Worm (Caenorhabditis elegans): Measurements from ENCODE around the gene mig-32.

Gene mig-32

DNA sequence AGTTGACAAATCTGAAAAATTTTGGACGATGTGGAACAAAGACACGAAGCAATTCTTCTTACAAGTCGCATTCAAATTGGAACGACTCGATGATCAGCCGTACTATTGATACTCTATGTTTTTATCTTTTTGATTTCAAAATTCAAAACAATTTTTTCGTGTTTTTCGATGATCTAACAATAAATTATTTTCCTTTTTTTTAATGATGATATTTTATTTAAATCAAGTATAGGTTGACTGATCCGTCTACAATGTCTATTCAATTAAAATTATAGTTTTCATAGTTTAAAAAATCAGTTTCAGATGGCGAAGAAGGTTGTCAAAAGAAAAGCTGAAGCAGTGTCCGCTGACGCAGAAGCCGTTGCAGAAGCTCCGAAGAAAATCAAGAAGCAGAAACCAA is 6.9 kb downstream of the mig-32 start, which contains the start of gene rbm-34:
Gene rbm-34 (plus strand): TSS at position 301 of the 400 bp plus-strand sequence.
- TF ChIP-seq odd-2 (tag; optimal IDR thresholded peaks at IDR 0.05) (no peak), hlh-30 (tag; optimal IDR thresholded peaks at IDR 0.05; ENCODE audit: insufficient read depth) (no peak), mec-3 (tag; optimal IDR thresholded peaks at IDR 0.05; ENCODE audit: borderline replicate concordance) (no peak), fkh-6 (tag; optimal IDR thresholded peaks at IDR 0.05) (no peak)

DNA sequence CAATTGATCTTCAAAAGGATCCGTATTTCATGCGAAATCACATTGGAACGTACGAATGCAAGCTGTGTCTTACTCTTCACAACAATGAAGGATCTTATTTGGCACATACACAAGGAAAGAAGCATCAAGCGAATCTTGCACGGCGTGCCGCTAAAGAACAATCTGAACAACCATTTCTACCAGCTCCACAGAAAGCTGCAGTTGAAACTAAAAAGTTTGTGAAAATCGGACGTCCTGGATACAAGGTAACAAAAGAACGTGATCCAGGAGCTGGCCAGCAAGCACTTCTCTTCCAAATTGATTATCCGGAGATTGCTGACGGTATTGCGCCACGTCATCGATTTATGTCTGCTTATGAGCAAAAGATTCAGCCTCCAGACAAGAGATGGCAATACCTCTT is 7.4 kb downstream of the mig-32 start:
- no peak for TF ChIP-seq hlh-6 (tag; optimal IDR thresholded peaks at IDR 0.05)
- TF ChIP-seq pat-9 (tag; optimal IDR thresholded peaks at IDR 0.05) = no peak
- TF ChIP-seq hlh-8 (tag; optimal IDR thresholded peaks at IDR 0.05) = no peak
- no peak for TF ChIP-seq pha-4 (tag; optimal IDR thresholded peaks at IDR 0.05)
- TF ChIP-seq hlh-15 (tag; optimal IDR thresholded peaks at IDR 0.05) = no peak
- no peak for TF ChIP-seq ama-1 (optimal IDR thresholded peaks at IDR 0.05)
- no peak for TF ChIP-seq nfya-1 (tag; optimal IDR thresholded peaks at IDR 0.05)
- no peak for TF ChIP-seq pag-3 (tag; optimal IDR thresholded peaks at IDR 0.05; ENCODE audit: borderline replicate concordance)
- TF ChIP-seq hlh-13 (GFP tag; optimal IDR thresholded peaks at IDR 0.05) = no peak
- no peak for TF ChIP-seq elt-4 (tag; optimal IDR thresholded peaks at IDR 0.05)
- TF ChIP-seq ceh-2 (tag; optimal IDR thresholded peaks at IDR 0.05) = no peak
- TF ChIP-seq nhr-232 (tag; optimal IDR thresholded peaks at IDR 0.05) = no peak
- TF ChIP-seq syd-9 (tag; optimal IDR thresholded peaks at IDR 0.05) = no peak
- no peak for TF ChIP-seq ztf-16 (tag; optimal IDR thresholded peaks at IDR 0.05)
- TF ChIP-seq C38D4.7 (GFP tag; optimal IDR thresholded peaks at IDR 0.05) = no peak
- TF ChIP-seq nhr-11 (tag; optimal IDR thresholded peaks at IDR 0.05) = no peak

ce11 chrIV:12084178-12084577 is 7.8 kb downstream of the mig-32 start, which contains the start of gene repo-1:
Gene repo-1 (plus strand): TSS chrIV:12084478.
- no peak for TF ChIP-seq pha-4 (tag; optimal IDR thresholded peaks at IDR 0.05)
- no peak for TF ChIP-seq ceh-34 (tag; optimal IDR thresholded peaks at IDR 0.05)
- TF ChIP-seq eyg-1 (tag; optimal IDR thresholded peaks at IDR 0.05) = no peak
- TF ChIP-seq nhr-232 (tag; optimal IDR thresholded peaks at IDR 0.05) = no peak
- no peak for TF ChIP-seq sdc-2 (tag; optimal IDR thresholded peaks at IDR 0.05)
- TF ChIP-seq ceh-18 (tag; optimal IDR thresholded peaks at IDR 0.05) = no peak
- TF ChIP-seq mec-3 (tag; optimal IDR thresholded peaks at IDR 0.05; ENCODE audit: borderline replicate concordance) = no peak
- TF ChIP-seq lim-6 (tag; optimal IDR thresholded peaks at IDR 0.05) = no peak
- no peak for TF ChIP-seq lin-11 (tag; optimal IDR thresholded peaks at IDR 0.05)
- TF ChIP-seq ama-1 (optimal IDR thresholded peaks at IDR 0.05) = no peak
- TF ChIP-seq dve-1 (tag; optimal IDR thresholded peaks at IDR 0.05) = no peak
- no peak for TF ChIP-seq hlh-6 (tag; optimal IDR thresholded peaks at IDR 0.05)

DNA sequence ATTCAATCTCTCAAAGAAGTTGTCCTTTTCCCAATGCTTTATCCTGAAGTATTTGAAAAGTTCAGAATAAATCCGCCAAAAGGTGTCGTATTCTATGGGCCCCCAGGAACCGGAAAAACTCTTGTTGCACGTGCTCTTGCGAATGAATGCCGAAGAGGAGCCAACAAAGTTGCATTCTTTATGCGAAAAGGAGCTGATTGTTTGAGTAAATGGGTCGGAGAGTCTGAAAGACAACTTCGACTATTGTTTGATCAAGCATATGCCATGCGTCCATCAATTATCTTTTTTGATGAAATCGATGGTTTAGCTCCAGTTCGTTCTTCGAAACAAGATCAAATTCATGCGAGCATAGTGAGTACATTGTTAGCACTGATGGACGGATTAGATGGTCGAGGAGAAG is 11.2 kb downstream of the mig-32 start:
- TF ChIP-seq pqm-1 (tag; optimal IDR thresholded peaks at IDR 0.05) = no peak
- no peak for TF ChIP-seq ceh-22 (tag; optimal IDR thresholded peaks at IDR 0.05)
- no peak for TF ChIP-seq hlh-30 (tag; optimal IDR thresholded peaks at IDR 0.05; ENCODE audit: insufficient read depth)
- no peak for TF ChIP-seq lim-6 (tag; optimal IDR thresholded peaks at IDR 0.05)
- TF ChIP-seq unc-3 (GFP tag; conservative IDR thresholded peaks at IDR 0.05) = no peak
- no peak for TF ChIP-seq unc-3 (tag; optimal IDR thresholded peaks at IDR 0.05)
- no peak for TF ChIP-seq K02D7.2 (tag; optimal IDR thresholded peaks at IDR 0.05)
- no peak for TF ChIP-seq ref-2 (tag; optimal IDR thresholded peaks at IDR 0.05)
- TF ChIP-seq unc-42 (tag; optimal IDR thresholded peaks at IDR 0.05) = no peak
- TF ChIP-seq ceh-6 (GFP tag; optimal IDR thresholded peaks at IDR 0.05) = no peak
- no peak for TF ChIP-seq sdc-2 (tag; optimal IDR thresholded peaks at IDR 0.05)
- no peak for TF ChIP-seq dve-1 (tag; optimal IDR thresholded peaks at IDR 0.05)
- no peak for TF ChIP-seq nhr-232 (tag; optimal IDR thresholded peaks at IDR 0.05)
- no peak for TF ChIP-seq sox-4 (tag; optimal IDR thresholded peaks at IDR 0.05)
